ENCODE assay signal across 1 fruit fly cellular context in genomic region chr3L:21053763-21054162, dm6.
A peak's percentile ranks its signal among the peaks of the same experiment; 100 is the strongest.
TF ChIP-seq lines count a peak whose summit lies in the region.

No protein-coding gene starts in this region.

TF ChIP-seq in whole organism, embryonic, 481 proteins besides CTCF, POLR2A, EP300 and RAD21 (continued from another document and continues in another):
- TF ChIP-seq h (optimal IDR thresholded peaks at IDR 0.05; lab: Kevin White, UChicago) = no peak
- TF ChIP-seq CG6813 (GFP tag; optimal IDR thresholded peaks at IDR 0.05; lab: Kevin White, UChicago) = peak; percentile 62
- no peak for TF ChIP-seq gsb (GFP tag; IDR thresholded peaks at IDR 0.05; lab: Robert Waterston, UW)
- peak; percentile 19 for TF ChIP-seq CHES-1-like (GFP tag; optimal IDR thresholded peaks at IDR 0.05; lab: Kevin White, UChicago)
- no peak for TF ChIP-seq BEAF-32 (GFP tag; optimal IDR thresholded peaks at IDR 0.05; lab: Kevin White, UChicago)
- TF ChIP-seq CG18599 (GFP tag; optimal IDR thresholded peaks at IDR 0.05; lab: Kevin White, UChicago) = peak; percentile 79
- peak; percentile 76 for TF ChIP-seq CG17385 (GFP tag; optimal IDR thresholded peaks at IDR 0.05; lab: Kevin White, UChicago)
- TF ChIP-seq ase (GFP tag; IDR thresholded peaks at IDR 0.05; lab: Robert Waterston, UW) = peak; percentile 70
- TF ChIP-seq dmrt11E (tag; optimal IDR thresholded peaks at IDR 0.05; lab: Kevin White, UChicago) = peak; percentile 64
- TF ChIP-seq CG18764 (GFP tag; optimal IDR thresholded peaks at IDR 0.05; lab: Kevin White, UChicago) = peak; percentile 62
- TF ChIP-seq Nf-YC (tag; optimal IDR thresholded peaks at IDR 0.05; lab: Kevin White, UChicago) = peak; percentile 11
- TF ChIP-seq CG34376 (GFP tag; optimal IDR thresholded peaks at IDR 0.05; lab: Kevin White, UChicago) = no peak
- TF ChIP-seq Oaz (GFP tag; IDR thresholded peaks at IDR 0.05; lab: Robert Waterston, UW) = no peak; the same call in 1 of the 2 replicates
- TF ChIP-seq pb (GFP tag; optimal IDR thresholded peaks at IDR 0.05; lab: Kevin White, UChicago) = peak; percentile 0
- no peak for TF ChIP-seq CkIIα-i1 (GFP tag; IDR thresholded peaks at IDR 0.05; lab: Robert Waterston, UW)
- peak; percentile 69 for TF ChIP-seq fd96Cb (tag; optimal IDR thresholded peaks at IDR 0.05; lab: Kevin White, UChicago)
- TF ChIP-seq tio (GFP tag; optimal IDR thresholded peaks at IDR 0.05; lab: Kevin White, UChicago) = peak; percentile 50
- peak; percentile 47 for TF ChIP-seq Mes4 (GFP tag; optimal IDR thresholded peaks at IDR 0.05; lab: Kevin White, UChicago)
- no peak for TF ChIP-seq wdn (GFP tag; IDR thresholded peaks at IDR 0.05; lab: Robert Waterston, UW)
- no peak for TF ChIP-seq D19B (GFP tag; optimal IDR thresholded peaks at IDR 0.05; lab: Kevin White, UChicago)
- peak; percentile 2 for TF ChIP-seq YL-1 (GFP tag; optimal IDR thresholded peaks at IDR 0.05; lab: Kevin White, UChicago)
- peak; percentile 18 for TF ChIP-seq CG11398 (GFP tag; optimal IDR thresholded peaks at IDR 0.05; lab: Kevin White, UChicago)
- peak; percentile 60 for TF ChIP-seq CG15601 (tag; optimal IDR thresholded peaks at IDR 0.05; lab: Kevin White, UChicago)
- no peak for TF ChIP-seq Opbp (GFP tag; IDR thresholded peaks at IDR 0.05; lab: Robert Waterston, UW; ENCODE audit: partially characterized antibody)
- TF ChIP-seq HHEX (GFP tag; optimal IDR thresholded peaks at IDR 0.05; lab: Kevin White, UChicago) = peak; percentile 59
- no peak for TF ChIP-seq ham (GFP tag; IDR thresholded peaks at IDR 0.05; lab: Robert Waterston, UW)
- peak; percentile 85 for TF ChIP-seq HLH3B (GFP tag; IDR thresholded peaks at IDR 0.05; lab: Robert Waterston, UW)
- no peak for TF ChIP-seq CG15479 (GFP tag; optimal IDR thresholded peaks at IDR 0.05; lab: Kevin White, UChicago)
- peak; percentile 86 for TF ChIP-seq lab (GFP tag; optimal IDR thresholded peaks at IDR 0.05; lab: Kevin White, UChicago)
- TF ChIP-seq CG14667 (GFP tag; IDR thresholded peaks at IDR 0.05; lab: Robert Waterston, UW) = no peak
- TF ChIP-seq CG7928 (GFP tag; optimal IDR thresholded peaks at IDR 0.05; lab: Kevin White, UChicago) = no peak
- TF ChIP-seq ATbp (GFP tag; optimal IDR thresholded peaks at IDR 0.05; lab: Kevin White, UChicago) = peak; percentile 79
- no peak for TF ChIP-seq CG8765 (GFP tag; IDR thresholded peaks at IDR 0.05; lab: Robert Waterston, UW)
- 0 out of 3 replicates have a peak, but pooled peaks have one; percentile 48 for TF ChIP-seq jigr1 (GFP tag; IDR thresholded peaks at IDR 0.05; lab: Robert Waterston, UW)
- peak; percentile 75 for TF ChIP-seq CG8924 (tag; optimal IDR thresholded peaks at IDR 0.05; lab: Kevin White, UChicago)
- peak; percentile 74 for TF ChIP-seq az2 (GFP tag; optimal IDR thresholded peaks at IDR 0.05; lab: Kevin White, UChicago)
- no peak for TF ChIP-seq klu (GFP tag; IDR thresholded peaks at IDR 0.05; lab: Robert Waterston, UW)
- no peak for TF ChIP-seq sqz (GFP tag; optimal IDR thresholded peaks at IDR 0.05; lab: Kevin White, UChicago)
- TF ChIP-seq Hand (GFP tag; optimal IDR thresholded peaks at IDR 0.05; lab: Kevin White, UChicago) = no peak
- no peak for TF ChIP-seq CG17612 (GFP tag; IDR thresholded peaks at IDR 0.05; lab: Robert Waterston, UW)
- TF ChIP-seq CG4424 (GFP tag; optimal IDR thresholded peaks at IDR 0.05; lab: Kevin White, UChicago) = peak; percentile 75
- peak; percentile 50 for TF ChIP-seq caup (GFP tag; optimal IDR thresholded peaks at IDR 0.05; lab: Kevin White, UChicago; ENCODE audit: severe bottlenecking)
- TF ChIP-seq CG33557 (GFP tag; optimal IDR thresholded peaks at IDR 0.05; lab: Kevin White, UChicago) = peak; percentile 20
- TF ChIP-seq ash1 (GFP tag; optimal IDR thresholded peaks at IDR 0.05; lab: Kevin White, UChicago) = no peak
- peak; percentile 84 for TF ChIP-seq CG2712 (tag; optimal IDR thresholded peaks at IDR 0.05; lab: Kevin White, UChicago)
- no peak for TF ChIP-seq Dll (GFP tag; IDR thresholded peaks at IDR 0.05; lab: Robert Waterston, UW; ENCODE audit: partially characterized antibody)
- peak; percentile 54 for TF ChIP-seq kah (GFP tag; optimal IDR thresholded peaks at IDR 0.05; lab: Kevin White, UChicago)
- TF ChIP-seq pfk (GFP tag; optimal IDR thresholded peaks at IDR 0.05; lab: Kevin White, UChicago) = no peak
- no peak for TF ChIP-seq Fer2 (tag; optimal IDR thresholded peaks at IDR 0.05; lab: Kevin White, UChicago)
- peak; percentile 91 for TF ChIP-seq CG17359 (tag; optimal IDR thresholded peaks at IDR 0.05; lab: Kevin White, UChicago)
- no peak for TF ChIP-seq Usf (GFP tag; optimal IDR thresholded peaks at IDR 0.05; lab: Kevin White, UChicago)
- peak; percentile 72 for TF ChIP-seq dysf (GFP tag; IDR thresholded peaks at IDR 0.05; lab: Robert Waterston, UW)
- TF ChIP-seq croc (GFP tag; conservative IDR thresholded peaks at IDR 0.05; lab: Robert Waterston, UW) = peak; percentile 38; the same call in 2 of the 3 replicates
- TF ChIP-seq CG12659 (GFP tag; optimal IDR thresholded peaks at IDR 0.05; lab: Kevin White, UChicago) = peak; percentile 72
- TF ChIP-seq CG10462 (GFP tag; optimal IDR thresholded peaks at IDR 0.05; lab: Kevin White, UChicago) = peak; percentile 52
- TF ChIP-seq tup (GFP tag; optimal IDR thresholded peaks at IDR 0.05; lab: Kevin White, UChicago) = peak; percentile 33
- TF ChIP-seq dati (GFP tag; IDR thresholded peaks at IDR 0.05; lab: Robert Waterston, UW) = no peak
- TF ChIP-seq jumu (GFP tag; optimal IDR thresholded peaks at IDR 0.05; lab: Kevin White, UChicago) = no peak
- TF ChIP-seq Fer3 (tag; optimal IDR thresholded peaks at IDR 0.05; lab: Kevin White, UChicago) = peak; percentile 71
- no peak for TF ChIP-seq maf-S (GFP tag; optimal IDR thresholded peaks at IDR 0.05; lab: Kevin White, UChicago)
- TF ChIP-seq CG8359 (GFP tag; optimal IDR thresholded peaks at IDR 0.05; lab: Kevin White, UChicago; ENCODE audit: borderline replicate concordance) = no peak
- TF ChIP-seq CG4360 (GFP tag; IDR thresholded peaks at IDR 0.05; lab: Robert Waterston, UW) = 0 out of 2 replicates have a peak, but pooled peaks have one; percentile 28
- TF ChIP-seq CG12299 (tag; optimal IDR thresholded peaks at IDR 0.05; lab: Kevin White, UChicago) = peak; percentile 72
- peak; percentile 26; the same call in 1 of the 2 replicates for TF ChIP-seq CG16779 (GFP tag; IDR thresholded peaks at IDR 0.05; lab: Robert Waterston, UW)
- peak; percentile 20 for TF ChIP-seq Abd-B (GFP tag; optimal IDR thresholded peaks at IDR 0.05; lab: Kevin White, UChicago)
- peak; percentile 37 for TF ChIP-seq ems (GFP tag; optimal IDR thresholded peaks at IDR 0.05; lab: Kevin White, UChicago)
- TF ChIP-seq CG12071 (GFP tag; optimal IDR thresholded peaks at IDR 0.05; lab: Kevin White, UChicago) = peak; percentile 67
- TF ChIP-seq cas (GFP tag; IDR thresholded peaks at IDR 0.05; lab: Robert Waterston, UW) = no peak
- peak; percentile 65 for TF ChIP-seq Camta (GFP tag; optimal IDR thresholded peaks at IDR 0.05; lab: Kevin White, UChicago)
- peak; percentile 61 for TF ChIP-seq bcd (GFP tag; optimal IDR thresholded peaks at IDR 0.05; lab: Kevin White, UChicago)
- peak; percentile 50; the same call in 1 of the 2 replicates for TF ChIP-seq dimm (GFP tag; IDR thresholded peaks at IDR 0.05; lab: Robert Waterston, UW)
- no peak for TF ChIP-seq CG9876 (GFP tag; optimal IDR thresholded peaks at IDR 0.05; lab: Kevin White, UChicago)
- TF ChIP-seq zf30C (GFP tag; optimal IDR thresholded peaks at IDR 0.05; lab: Kevin White, UChicago) = peak; percentile 51
- TF ChIP-seq gfzf (GFP tag; optimal IDR thresholded peaks at IDR 0.05; lab: Kevin White, UChicago) = no peak
- TF ChIP-seq stwl (tag; optimal IDR thresholded peaks at IDR 0.05; lab: Kevin White, UChicago) = no peak
- peak; percentile 30 for TF ChIP-seq CG10147 (GFP tag; optimal IDR thresholded peaks at IDR 0.05; lab: Kevin White, UChicago)
- TF ChIP-seq so (GFP tag; IDR thresholded peaks at IDR 0.05; lab: Robert Waterston, UW) = peak; percentile 64
- TF ChIP-seq CG16815 (GFP tag; optimal IDR thresholded peaks at IDR 0.05; lab: Kevin White, UChicago) = peak; percentile 17
- peak; percentile 64; the same call in 2 of the 3 replicates for TF ChIP-seq tgo (GFP tag; IDR thresholded peaks at IDR 0.05; lab: Robert Waterston, UW)
- TF ChIP-seq Rfx (GFP tag; IDR thresholded peaks at IDR 0.05; lab: Robert Waterston, UW) = peak; percentile 69
- TF ChIP-seq chinmo (GFP tag; IDR thresholded peaks at IDR 0.05; lab: Robert Waterston, UW; ENCODE audit: partially characterized antibody) = no peak
- no peak for TF ChIP-seq ato (GFP tag; IDR thresholded peaks at IDR 0.05; lab: Robert Waterston, UW; ENCODE audit: partially characterized antibody)
- TF ChIP-seq CG14050 (GFP tag; IDR thresholded peaks at IDR 0.05; lab: Robert Waterston, UW) = peak; percentile 40; the same call in 1 of the 3 replicates
- TF ChIP-seq CG30403 (GFP tag; optimal IDR thresholded peaks at IDR 0.05; lab: Kevin White, UChicago) = peak; percentile 79
- no peak for TF ChIP-seq CG2129 (GFP tag; IDR thresholded peaks at IDR 0.05; lab: Robert Waterston, UW; ENCODE audit: partially characterized antibody)
- TF ChIP-seq CG34422 (GFP tag; IDR thresholded peaks at IDR 0.05; lab: Robert Waterston, UW) = peak; percentile 77
- TF ChIP-seq Max (GFP tag; optimal IDR thresholded peaks at IDR 0.05; lab: Kevin White, UChicago) = peak; percentile 65
- TF ChIP-seq CG11085 (GFP tag; IDR thresholded peaks at IDR 0.05; lab: Robert Waterston, UW) = no peak
- no peak for TF ChIP-seq vfl (GFP tag; optimal IDR thresholded peaks at IDR 0.05; lab: Kevin White, UChicago)
- peak; percentile 50 for TF ChIP-seq CG1647 (GFP tag; optimal IDR thresholded peaks at IDR 0.05; lab: Kevin White, UChicago)
- peak; percentile 77 for TF ChIP-seq CG2120 (GFP tag; optimal IDR thresholded peaks at IDR 0.05; lab: Kevin White, UChicago)
- no peak for TF ChIP-seq D (optimal IDR thresholded peaks at IDR 0.05; lab: Kevin White, UChicago)
- peak; percentile 68 for TF ChIP-seq D (GFP tag; optimal IDR thresholded peaks at IDR 0.05; lab: Kevin White, UChicago)
- peak; percentile 58 for TF ChIP-seq Atf-2 (GFP tag; optimal IDR thresholded peaks at IDR 0.05; lab: Kevin White, UChicago)
- TF ChIP-seq CG5245 (GFP tag; optimal IDR thresholded peaks at IDR 0.05; lab: Kevin White, UChicago) = peak; percentile 68
- peak; percentile 51; the same call in 1 of the 2 replicates for TF ChIP-seq CG14014 (GFP tag; IDR thresholded peaks at IDR 0.05; lab: Robert Waterston, UW)
- TF ChIP-seq CG9215 (GFP tag; IDR thresholded peaks at IDR 0.05; lab: Robert Waterston, UW) = peak; percentile 40; the same call in 1 of the 2 replicates
- TF ChIP-seq PHDP (tag; optimal IDR thresholded peaks at IDR 0.05; lab: Kevin White, UChicago) = peak; percentile 83
- TF ChIP-seq Spps (tag; optimal IDR thresholded peaks at IDR 0.05; lab: Kevin White, UChicago) = peak; percentile 54
- TF ChIP-seq CG12744 (GFP tag; optimal IDR thresholded peaks at IDR 0.05; lab: Kevin White, UChicago) = peak; percentile 43
- no peak for TF ChIP-seq CG13287 (GFP tag; IDR thresholded peaks at IDR 0.05; lab: Robert Waterston, UW; ENCODE audit: partially characterized antibody)
- TF ChIP-seq unc-4 (GFP tag; IDR thresholded peaks at IDR 0.05; lab: Robert Waterston, UW; ENCODE audit: partially characterized antibody) = no peak
- peak; percentile 41 for TF ChIP-seq CG2202 (tag; optimal IDR thresholded peaks at IDR 0.05; lab: Kevin White, UChicago)
- peak; percentile 44 for TF ChIP-seq scrt (GFP tag; optimal IDR thresholded peaks at IDR 0.05; lab: Kevin White, UChicago)
- TF ChIP-seq CG32772 (GFP tag; IDR thresholded peaks at IDR 0.05; lab: Robert Waterston, UW) = peak; percentile 62
- peak; percentile 62 for TF ChIP-seq Meics (GFP tag; optimal IDR thresholded peaks at IDR 0.05; lab: Kevin White, UChicago)
- TF ChIP-seq CG7987 (GFP tag; optimal IDR thresholded peaks at IDR 0.05; lab: Kevin White, UChicago) = no peak
- peak; percentile 77 for TF ChIP-seq Sox100B (GFP tag; optimal IDR thresholded peaks at IDR 0.05; lab: Kevin White, UChicago)
- peak; percentile 51 for TF ChIP-seq bab2 (GFP tag; optimal IDR thresholded peaks at IDR 0.05; lab: Kevin White, UChicago)
- peak; percentile 31 for TF ChIP-seq gcm2 (GFP tag; optimal IDR thresholded peaks at IDR 0.05; lab: Kevin White, UChicago)
- no peak for TF ChIP-seq pzg (GFP tag; optimal IDR thresholded peaks at IDR 0.05; lab: Kevin White, UChicago)
- TF ChIP-seq peb (GFP tag; IDR thresholded peaks at IDR 0.05; lab: Robert Waterston, UW) = peak; percentile 69
- peak; percentile 56 for TF ChIP-seq CG12769 (tag; optimal IDR thresholded peaks at IDR 0.05; lab: Kevin White, UChicago)
- peak; percentile 81 for TF ChIP-seq CG10979 (tag; optimal IDR thresholded peaks at IDR 0.05; lab: Kevin White, UChicago)
- TF ChIP-seq CG6791 (GFP tag; IDR thresholded peaks at IDR 0.05; lab: Robert Waterston, UW; ENCODE audit: partially characterized antibody) = no peak
- TF ChIP-seq CG4282 (GFP tag; optimal IDR thresholded peaks at IDR 0.05; lab: Kevin White, UChicago) = no peak
- peak; percentile 81 for TF ChIP-seq CG6689 (GFP tag; IDR thresholded peaks at IDR 0.05; lab: Robert Waterston, UW)
- no peak for TF ChIP-seq CG16813 (GFP tag; IDR thresholded peaks at IDR 0.05; lab: Robert Waterston, UW; ENCODE audit: partially characterized antibody)
- no peak for TF ChIP-seq Dref (GFP tag; IDR thresholded peaks at IDR 0.05; lab: Robert Waterston, UW)
- TF ChIP-seq knrl (GFP tag; IDR thresholded peaks at IDR 0.05; lab: Robert Waterston, UW; ENCODE audit: partially characterized antibody) = no peak
- peak; percentile 49 for TF ChIP-seq mam (GFP tag; optimal IDR thresholded peaks at IDR 0.05; lab: Kevin White, UChicago)
- peak; percentile 28 for TF ChIP-seq slou (GFP tag; optimal IDR thresholded peaks at IDR 0.05; lab: Kevin White, UChicago)
- peak; percentile 62 for TF ChIP-seq CG1603 (tag; optimal IDR thresholded peaks at IDR 0.05; lab: Kevin White, UChicago)
- peak; percentile 10 for TF ChIP-seq fu2 (GFP tag; optimal IDR thresholded peaks at IDR 0.05; lab: Kevin White, UChicago)
- TF ChIP-seq D19A (tag; optimal IDR thresholded peaks at IDR 0.05; lab: Kevin White, UChicago) = peak; percentile 70
- peak; percentile 58 for TF ChIP-seq run (tag; optimal IDR thresholded peaks at IDR 0.05; lab: Kevin White, UChicago)
- TF ChIP-seq pita (GFP tag; optimal IDR thresholded peaks at IDR 0.05; lab: Kevin White, UChicago) = no peak
- peak; percentile 47 for TF ChIP-seq CG12104 (GFP tag; optimal IDR thresholded peaks at IDR 0.05; lab: Kevin White, UChicago)
- no peak for TF ChIP-seq CG17186 (GFP tag; optimal IDR thresholded peaks at IDR 0.05; lab: Kevin White, UChicago)
- TF ChIP-seq CG31365 (tag; optimal IDR thresholded peaks at IDR 0.05; lab: Kevin White, UChicago) = peak; percentile 18
- TF ChIP-seq zfh1 (GFP tag; IDR thresholded peaks at IDR 0.05; lab: Robert Waterston, UW) = peak; percentile 83
